Worm (Caenorhabditis elegans): Measurements from ENCODE around the gene tbx-7.

DNA sequence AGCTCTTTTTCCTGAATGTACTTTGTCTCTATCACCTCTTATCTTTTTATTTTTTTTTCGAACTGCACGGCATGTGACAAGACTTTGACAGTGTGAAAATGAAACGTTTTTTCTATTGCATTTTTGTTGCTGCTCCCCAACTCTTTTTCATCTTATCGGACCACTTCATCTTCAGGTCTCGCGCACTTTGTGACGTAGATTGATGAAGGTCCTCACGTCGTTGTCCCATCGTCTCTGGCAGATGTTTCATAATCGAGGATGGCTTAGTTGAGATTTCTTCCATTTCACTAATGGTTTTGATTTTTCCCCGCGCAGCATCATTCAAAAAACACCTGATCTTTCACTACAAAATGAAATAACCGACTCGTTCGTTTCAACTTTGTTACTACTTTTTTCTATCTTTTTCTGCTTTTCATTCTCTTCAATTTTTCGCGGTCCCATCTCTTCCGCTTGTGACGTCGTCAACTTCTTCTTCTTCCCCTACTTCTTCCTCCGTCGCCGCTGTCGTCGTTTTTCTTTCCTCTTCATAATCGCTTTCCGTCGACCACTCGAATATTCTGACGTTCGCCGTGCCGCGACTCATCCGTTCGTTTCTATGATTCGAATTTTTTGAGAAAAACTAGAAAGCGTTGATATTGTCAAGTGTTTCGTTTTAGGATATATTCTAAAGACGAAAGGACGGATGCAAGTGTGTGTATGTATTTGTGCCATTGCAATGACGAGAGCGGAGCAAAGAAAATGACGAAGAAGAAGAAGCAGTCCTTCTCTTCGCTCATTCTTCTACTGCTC lies 37.0 kb downstream of the tbx-7 start, which contains the start of gene T04C9.2:
- TF ChIP-seq nhr-237 (tag; optimal IDR thresholded peaks at IDR 0.05), result no peak
- TF ChIP-seq unc-39 (tag; optimal IDR thresholded peaks at IDR 0.05), result no peak
- TF ChIP-seq aly-2 (tag; optimal IDR thresholded peaks at IDR 0.05), result no peak
- TF ChIP-seq snpc-4 (tag; optimal IDR thresholded peaks at IDR 0.05), result no peak
- TF ChIP-seq ZK546.5 (tag; optimal IDR thresholded peaks at IDR 0.05), result no peak
- TF ChIP-seq ceh-82 (tag; optimal IDR thresholded peaks at IDR 0.05), result no peak
- TF ChIP-seq zag-1 (tag; optimal IDR thresholded peaks at IDR 0.05), result peak; percentile 22
- TF ChIP-seq ztf-11 (tag; optimal IDR thresholded peaks at IDR 0.05), result no peak

Data from whole organism, L2 larva.